In genomic region chr3R:18157459-18157858, dm6 we compare ENCODE assay signal across 4 fruit fly cellular contexts.
TF ChIP-seq lines count a peak whose summit lies in the region.

No protein-coding gene starts in this region.

- TF ChIP-seq CTCF in whole organism, embryonic (GFP tag; optimal IDR thresholded peaks at IDR 0.05; lab: Kevin White, UChicago), result no peak

TF ChIP-seq in whole organism, embryonic, 481 proteins besides CTCF, POLR2A, EP300 and RAD21:
- TF ChIP-seq ttk (GFP tag; IDR thresholded peaks at IDR 0.05; lab: Robert Waterston, UW) (0 out of 2 replicates have a peak, but pooled peaks have one; percentile 14), CG31441 (GFP tag; IDR thresholded peaks at IDR 0.05; lab: Robert Waterston, UW) (no peak), chn (GFP tag; optimal IDR thresholded peaks at IDR 0.05; lab: Kevin White, UChicago) (no peak), CG2875 (GFP tag; optimal IDR thresholded peaks at IDR 0.05; lab: Kevin White, UChicago) (no peak), CG18619 (GFP tag; optimal IDR thresholded peaks at IDR 0.05; lab: Kevin White, UChicago) (no peak), trem (tag; optimal IDR thresholded peaks at IDR 0.05; lab: Kevin White, UChicago) (peak; percentile 14), bab2 (GFP tag; optimal IDR thresholded peaks at IDR 0.05; lab: Kevin White, UChicago) (no peak)

TF ChIP-seq in whole organism, prepupa, 60 proteins besides CTCF, POLR2A, EP300 and RAD21 (continues in another document):
- peak; percentile 50 for TF ChIP-seq CG31627 (GFP tag; optimal IDR thresholded peaks at IDR 0.05; lab: Kevin White, UChicago)
- peak; percentile 60 for TF ChIP-seq lz (GFP tag; optimal IDR thresholded peaks at IDR 0.05; lab: Kevin White, UChicago)
- TF ChIP-seq spab (GFP tag; optimal IDR thresholded peaks at IDR 0.05; lab: Kevin White, UChicago), result peak; percentile 13
- peak; percentile 74 for TF ChIP-seq esn (GFP tag; optimal IDR thresholded peaks at IDR 0.05; lab: Kevin White, UChicago)
- TF ChIP-seq fd59A (GFP tag; optimal IDR thresholded peaks at IDR 0.05; lab: Kevin White, UChicago), result peak; percentile 36
- TF ChIP-seq CG16779 (tag; optimal IDR thresholded peaks at IDR 0.05; lab: Kevin White, UChicago), result no peak
- peak; percentile 47 for TF ChIP-seq Hr39 (GFP tag; optimal IDR thresholded peaks at IDR 0.05; lab: Kevin White, UChicago)
- TF ChIP-seq net (GFP tag; optimal IDR thresholded peaks at IDR 0.05; lab: Kevin White, UChicago), result peak; percentile 20
- peak; percentile 55 for TF ChIP-seq CG34406 (GFP tag; optimal IDR thresholded peaks at IDR 0.05; lab: Kevin White, UChicago)
- peak; percentile 59 for TF ChIP-seq Smox (GFP tag; optimal IDR thresholded peaks at IDR 0.05; lab: Kevin White, UChicago)
- no peak for TF ChIP-seq vri (GFP tag; optimal IDR thresholded peaks at IDR 0.05; lab: Kevin White, UChicago)
- TF ChIP-seq acj6 (GFP tag; optimal IDR thresholded peaks at IDR 0.05; lab: Kevin White, UChicago), result peak; percentile 44
- peak; percentile 6 to 34 for TF ChIP-seq ss (GFP tag; optimal IDR thresholded peaks at IDR 0.05; lab: Kevin White, UChicago)
- TF ChIP-seq CG32006 (GFP tag; optimal IDR thresholded peaks at IDR 0.05; lab: Kevin White, UChicago), result peak; percentile 45
- TF ChIP-seq cyc (GFP tag; optimal IDR thresholded peaks at IDR 0.05; lab: Kevin White, UChicago), result peak; percentile 45
- peak; percentile 46 for TF ChIP-seq Sox15 (GFP tag; optimal IDR thresholded peaks at IDR 0.05; lab: Kevin White, UChicago)
- no peak for TF ChIP-seq CG8119 (GFP tag; IDR thresholded peaks at IDR 0.05; lab: Robert Waterston, UW)
- peak; percentile 32 for TF ChIP-seq CG11902 (GFP tag; optimal IDR thresholded peaks at IDR 0.05; lab: Kevin White, UChicago)
- peak; percentile 30 for TF ChIP-seq Eip75B (GFP tag; optimal IDR thresholded peaks at IDR 0.05; lab: Kevin White, UChicago)
- TF ChIP-seq CG6854 (GFP tag; optimal IDR thresholded peaks at IDR 0.05; lab: Kevin White, UChicago), result no peak
- no peak for TF ChIP-seq CG15336 (GFP tag; IDR thresholded peaks at IDR 0.05; lab: Robert Waterston, UW)
- peak; percentile 44 for TF ChIP-seq CG6792 (GFP tag; optimal IDR thresholded peaks at IDR 0.05; lab: Kevin White, UChicago)
- TF ChIP-seq achi (GFP tag; optimal IDR thresholded peaks at IDR 0.05; lab: Kevin White, UChicago), result peak; percentile 40
- peak; percentile 64 for TF ChIP-seq Met (GFP tag; optimal IDR thresholded peaks at IDR 0.05; lab: Kevin White, UChicago)
- TF ChIP-seq CG6163 (GFP tag; IDR thresholded peaks at IDR 0.05; lab: Robert Waterston, UW), result no peak
- peak; percentile 63 for TF ChIP-seq CG8632 (GFP tag; optimal IDR thresholded peaks at IDR 0.05; lab: Kevin White, UChicago)
- no peak for TF ChIP-seq Lpt (GFP tag; optimal IDR thresholded peaks at IDR 0.05; lab: Kevin White, UChicago)
- TF ChIP-seq fkh (GFP tag; optimal IDR thresholded peaks at IDR 0.05; lab: Kevin White, UChicago), result no peak
- TF ChIP-seq CG3919 (GFP tag; optimal IDR thresholded peaks at IDR 0.05; lab: Kevin White, UChicago), result peak; percentile 33

TF ChIP-seq in whole organism, pupa, 21 proteins besides CTCF, POLR2A, EP300 and RAD21:
- TF ChIP-seq CG8301 (tag; optimal IDR thresholded peaks at IDR 0.05; lab: Kevin White, UChicago) (peak; percentile 12), CG4496 (GFP tag; IDR thresholded peaks at IDR 0.05; lab: Robert Waterston, UW) (no peak), CG13204 (GFP tag; optimal IDR thresholded peaks at IDR 0.05; lab: Kevin White, UChicago) (no peak), gl (tag; optimal IDR thresholded peaks at IDR 0.05; lab: Kevin White, UChicago) (no peak), CG8159 (tag; optimal IDR thresholded peaks at IDR 0.05; lab: Kevin White, UChicago) (peak; percentile 47), EcR (GFP tag; optimal IDR thresholded peaks at IDR 0.05; lab: Kevin White, UChicago) (peak; percentile 40), rn (GFP tag; IDR thresholded peaks at IDR 0.05; lab: Robert Waterston, UW) (no peak), D1 (tag; optimal IDR thresholded peaks at IDR 0.05; lab: Kevin White, UChicago) (no peak), CG12605 (GFP tag; IDR thresholded peaks at IDR 0.05; lab: Robert Waterston, UW) (no peak), fd96Ca (GFP tag; IDR thresholded peaks at IDR 0.05; lab: Robert Waterston, UW) (no peak), CG14655 (GFP tag; optimal IDR thresholded peaks at IDR 0.05; lab: Kevin White, UChicago) (no peak), CG17806 (tag; optimal IDR thresholded peaks at IDR 0.05; lab: Kevin White, UChicago) (no peak), CG32121 (GFP tag; IDR thresholded peaks at IDR 0.05; lab: Robert Waterston, UW) (no peak), CG34367 (tag; optimal IDR thresholded peaks at IDR 0.05; lab: Kevin White, UChicago) (no peak), Pif1A (GFP tag; optimal IDR thresholded peaks at IDR 0.05; lab: Kevin White, UChicago) (peak; percentile 25), CG10348 (GFP tag; IDR thresholded peaks at IDR 0.05; lab: Robert Waterston, UW) (no peak), Snoo (tag; optimal IDR thresholded peaks at IDR 0.05; lab: Kevin White, UChicago) (peak; percentile 52), CG15710 (tag; optimal IDR thresholded peaks at IDR 0.05; lab: Kevin White, UChicago) (peak; percentile 22), Pif1B (GFP tag; optimal IDR thresholded peaks at IDR 0.05; lab: Kevin White, UChicago) (peak; percentile 38), Ets98B (GFP tag; IDR thresholded peaks at IDR 0.05; lab: Robert Waterston, UW) (no peak), CG9948 (tag; optimal IDR thresholded peaks at IDR 0.05; lab: Kevin White, UChicago) (peak; percentile 23)

TF ChIP-seq in whole organism, wandering third instar larva, 38 proteins besides CTCF, POLR2A, EP300 and RAD21:
- no peak for TF ChIP-seq dsf (GFP tag; optimal IDR thresholded peaks at IDR 0.05; lab: Kevin White, UChicago; ENCODE audit: borderline replicate concordance)
- no peak for TF ChIP-seq Dif (GFP tag; optimal IDR thresholded peaks at IDR 0.05; lab: Kevin White, UChicago; ENCODE audit: partially characterized antibody)
- TF ChIP-seq Mio (GFP tag; optimal IDR thresholded peaks at IDR 0.05; lab: Kevin White, UChicago), result no peak
- TF ChIP-seq Rel (GFP tag; optimal IDR thresholded peaks at IDR 0.05; lab: Kevin White, UChicago), result no peak
- no peak for TF ChIP-seq Rel (tag; optimal IDR thresholded peaks at IDR 0.05; lab: Kevin White, UChicago)
- no peak for TF ChIP-seq Abd-B (GFP tag; optimal IDR thresholded peaks at IDR 0.05; lab: Kevin White, UChicago)
- peak in 1 of 2 experiments; percentile 2 for TF ChIP-seq foxo (GFP tag; optimal IDR thresholded peaks at IDR 0.05; lab: Kevin White, UChicago)
- TF ChIP-seq brk (GFP tag; optimal IDR thresholded peaks at IDR 0.05; lab: Kevin White, UChicago), result no peak
- TF ChIP-seq GATAd (GFP tag; optimal IDR thresholded peaks at IDR 0.05; lab: Kevin White, UChicago), result no peak
- TF ChIP-seq jim (GFP tag; optimal IDR thresholded peaks at IDR 0.05; lab: Kevin White, UChicago), result no peak
- peak; percentile 40 for TF ChIP-seq Sp1 (GFP tag; optimal IDR thresholded peaks at IDR 0.05; lab: Kevin White, UChicago)
- no peak for TF ChIP-seq Hr78 (GFP tag; optimal IDR thresholded peaks at IDR 0.05; lab: Kevin White, UChicago)
- no peak for TF ChIP-seq Hr83 (GFP tag; optimal IDR thresholded peaks at IDR 0.05; lab: Kevin White, UChicago; ENCODE audit: poor library complexity, severe bottlenecking)
- no peak for TF ChIP-seq dl (GFP tag; optimal IDR thresholded peaks at IDR 0.05; lab: Kevin White, UChicago; ENCODE audit: insufficient read depth in 1 of 2, partially characterized antibody in 2 of 2)
- TF ChIP-seq Vsx2 (GFP tag; optimal IDR thresholded peaks at IDR 0.05; lab: Kevin White, UChicago; ENCODE audit: partially characterized antibody), result no peak
- TF ChIP-seq CrebA (GFP tag; optimal IDR thresholded peaks at IDR 0.05; lab: Kevin White, UChicago; ENCODE audit: borderline replicate concordance), result no peak
- no peak for TF ChIP-seq tai (GFP tag; optimal IDR thresholded peaks at IDR 0.05; lab: Kevin White, UChicago)
- TF ChIP-seq CG32264 (GFP tag; optimal IDR thresholded peaks at IDR 0.05; lab: Kevin White, UChicago), result no peak
- TF ChIP-seq OdsH (GFP tag; optimal IDR thresholded peaks at IDR 0.05; lab: Kevin White, UChicago), result no peak
- no peak for TF ChIP-seq Jra (GFP tag; optimal IDR thresholded peaks at IDR 0.05; lab: Kevin White, UChicago)
- TF ChIP-seq HLH106 (tag; optimal IDR thresholded peaks at IDR 0.05; lab: Kevin White, UChicago), result peak; percentile 38
- no peak for TF ChIP-seq Hnf4 (GFP tag; optimal IDR thresholded peaks at IDR 0.05; lab: Kevin White, UChicago)
- TF ChIP-seq dmrt93B (GFP tag; optimal IDR thresholded peaks at IDR 0.05; lab: Kevin White, UChicago), result peak; percentile 30
- TF ChIP-seq lola (GFP tag; optimal IDR thresholded peaks at IDR 0.05; lab: Kevin White, UChicago), result no peak

Comparison
In these comparisons a context has a peak if more than half of its experiments do, and no peak if none do; other contexts are left out.
1. Of the 7 proteins assayed by ChIP-seq in both whole organism, embryonic and whole organism, prepupa: peak only in whole organism, embryonic: none; only in whole organism, prepupa: Hr39 and Sox102F; in both: none; in neither: 5.